Fruit fly (Drosophila melanogaster) whole organism, embryonic: ENCODE results near the gene CG1785.

Experiments
- Asciz ChIP-seq: fragments of 200-800 bp; sonication (Bioruptor generic); optimal IDR thresholded peaks from 2 replicates; lab custom pipeline; 2017; ENCODE audit warnings: missing biosample characterization, mild to moderate bottlenecking, missing genetic modification characterization, missing genetic modification reagents
- Atf6 ChIP-seq: fragments of 200-800 bp; sonication (Bioruptor generic); IDR thresholded peaks from 2 replicates; pipeline ENCODE4 v1.3.6; 2022; ENCODE audit warnings: missing biosample characterization, missing genetic modification characterization
- Awh ChIP-seq: fragments of 200-800 bp; sonication (Bioruptor generic); IDR thresholded peaks from 2 replicates; pipeline ENCODE4, ENCODE4 v1.3.6; 2022; ENCODE audit warnings: missing biosample characterization, missing genetic modification characterization
- Bgb ChIP-seq: fragments of 200-800 bp; sonication (Bioruptor generic); IDR thresholded peaks from 2 replicates; pipeline ENCODE4 v1.3.6; 2022; ENCODE audit warnings: missing biosample characterization, missing genetic modification characterization; ENCODE audit not compliant: partially characterized antibody
- CG10979 ChIP-seq: fragments of 200-800 bp; sonication (Bioruptor generic); optimal IDR thresholded peaks from 2 replicates; lab custom pipeline; 2018; ENCODE audit warnings: missing biosample characterization, mild to moderate bottlenecking, missing genetic modification characterization, moderate library complexity
- CG12299 ChIP-seq: fragments of 200-800 bp; sonication (Bioruptor generic); optimal IDR thresholded peaks from 2 replicates; lab custom pipeline; 2018; ENCODE audit warnings: missing biosample characterization, mild to moderate bottlenecking, missing genetic modification characterization
- CG14710 ChIP-seq: fragments of 200-800 bp; sonication (Bioruptor generic); optimal IDR thresholded peaks from 3 replicates; lab custom pipeline; 2019; ENCODE audit warnings: missing biosample characterization, mild to moderate bottlenecking, missing genetic modification characterization, moderate library complexity
- CG16813 ChIP-seq: fragments of 200-800 bp; sonication (Bioruptor generic); IDR thresholded peaks from 3 replicates; pipeline ENCODE4 v1.3.6; 2022; ENCODE audit warnings: missing biosample characterization, missing genetic modification characterization; ENCODE audit not compliant: partially characterized antibody
- CG18262 ChIP-seq: fragments of 200-800 bp; optimal IDR thresholded peaks from 3 replicates; lab custom pipeline; 2019; ENCODE audit warnings: missing biosample characterization, mild to moderate bottlenecking, missing genetic modification characterization, moderate library complexity
- CG2678 ChIP-seq: fragments of 200-800 bp; sonication (Bioruptor generic); optimal IDR thresholded peaks from 3 replicates; lab custom pipeline; 2019; ENCODE audit warnings: missing biosample characterization, mild to moderate bottlenecking, missing genetic modification characterization, moderate library complexity
- CG31224 ChIP-seq: fragments of 200-800 bp; sonication (Bioruptor generic); IDR thresholded peaks from 2 replicates; pipeline ENCODE4 v1.3.6; 2022; ENCODE audit warnings: missing biosample characterization, missing genetic modification characterization
- CG33557 ChIP-seq: fragments of 200-800 bp; sonication (Bioruptor generic); optimal IDR thresholded peaks from 2 replicates; lab custom pipeline; 2019; ENCODE audit warnings: missing biosample characterization, mild to moderate bottlenecking, missing genetic modification characterization, moderate library complexity
- CG3838 ChIP-seq: fragments of 200-800 bp; sonication (Bioruptor generic); optimal IDR thresholded peaks from 3 replicates; lab custom pipeline; 2016; ENCODE audit warnings: missing biosample characterization, missing genetic modification characterization
- CG4404 ChIP-seq: fragments of 200-800 bp; sonication (Bioruptor generic); IDR thresholded peaks from 2 replicates; pipeline ENCODE4 v1.3.6; 2022; ENCODE audit warnings: missing biosample characterization, missing genetic modification characterization
- CG6254 ChIP-seq: fragments of 200-800 bp; sonication (Bioruptor generic); optimal IDR thresholded peaks from 3 replicates; lab custom pipeline; 2017; ENCODE audit warnings: mild to moderate bottlenecking, missing biosample characterization, missing genetic modification reagents, missing genetic modification characterization
- CG6654 ChIP-seq: fragments of 200-800 bp; sonication (Bioruptor generic); optimal IDR thresholded peaks from 2 replicates; lab custom pipeline; 2017; ENCODE audit warnings: missing biosample characterization, mild to moderate bottlenecking, missing genetic modification characterization
- D19A ChIP-seq: fragments of 200-800 bp; optimal IDR thresholded peaks from 3 replicates; lab custom pipeline; 2019; ENCODE audit warnings: missing biosample characterization, mild to moderate bottlenecking, missing genetic modification characterization, moderate library complexity
- Dip3 ChIP-seq: fragments of 200-800 bp; sonication (Bioruptor generic); optimal IDR thresholded peaks from 3 replicates; lab custom pipeline; 2016; ENCODE audit warnings: missing biosample characterization, missing genetic modification characterization
- Dp ChIP-seq: fragments of 200-800 bp; sonication (Bioruptor generic); optimal IDR thresholded peaks from 2 replicates; lab custom pipeline; 2018; ENCODE audit warnings: missing biosample characterization, mild to moderate bottlenecking, missing genetic modification characterization, moderate library complexity
- Dref ChIP-seq: fragments of 200-800 bp; sonication (Bioruptor generic); IDR thresholded peaks from 2 replicates; pipeline ENCODE4 v1.3.6; 2022; ENCODE audit warnings: missing biosample characterization, missing genetic modification characterization
- Eip74EF ChIP-seq, 2 experiments: fragments of 200-800 bp in 1 of 2; fragments of >200 bp in 1 of 2; sonication (Bioruptor generic) in 1 of 2; optimal IDR thresholded peaks; 2 replicates each; lab custom pipeline; 2017 to 2019; ENCODE audit warnings: missing biosample characterization in 2 of 2, missing genetic modification characterization in 2 of 2, mild to moderate bottlenecking in 1 of 2, moderate library complexity in 1 of 2
- HLH3B ChIP-seq: fragments of 200-800 bp; sonication (Bioruptor generic); IDR thresholded peaks from 2 replicates; pipeline ENCODE4 v1.3.6; 2022; ENCODE audit warnings: missing biosample characterization, missing genetic modification characterization
- Hmx ChIP-seq: fragments of 200-800 bp; sonication (Bioruptor generic); optimal IDR thresholded peaks from 2 replicates; lab custom pipeline; 2016; ENCODE audit warnings: missing biosample characterization, missing genetic modification characterization
- Lpt ChIP-seq: fragments of >200 bp; optimal IDR thresholded peaks from 2 replicates; lab custom pipeline; 2018; ENCODE audit warnings: missing biosample characterization, missing genetic modification characterization
- MTF-1 ChIP-seq: fragments of 200-800 bp; sonication (Bioruptor generic); optimal IDR thresholded peaks from 2 replicates; lab custom pipeline; 2018; ENCODE audit warnings: missing biosample characterization, mild to moderate bottlenecking, missing genetic modification characterization, borderline replicate concordance
- NC2α ChIP-seq: fragments of 200-800 bp; sonication (Bioruptor generic); optimal IDR thresholded peaks from 2 replicates; lab custom pipeline; 2016; ENCODE audit warnings: missing biosample characterization, missing genetic modification characterization
- Neu2 ChIP-seq: fragments of 200-800 bp; sonication (Bioruptor generic); optimal IDR thresholded peaks from 3 replicates; lab custom pipeline; 2016; ENCODE audit warnings: missing biosample characterization, missing genetic modification characterization, borderline replicate concordance
- Side ChIP-seq: fragments of 200-800 bp; sonication (Bioruptor generic); optimal IDR thresholded peaks from 2 replicates; lab custom pipeline; 2016; ENCODE audit warnings: missing biosample characterization, missing genetic modification characterization
- Sin3A ChIP-seq: fragments of >200 bp; optimal IDR thresholded peaks from 2 replicates; lab custom pipeline; 2018
- Sox102F ChIP-seq: fragments of 200-800 bp; sonication (Bioruptor generic); optimal IDR thresholded peaks from 2 replicates; lab custom pipeline; 2018; ENCODE audit warnings: missing biosample characterization, mild to moderate bottlenecking, missing genetic modification characterization, moderate library complexity
- Sry-β ChIP-seq: fragments of 200-800 bp; sonication (Bioruptor generic); optimal IDR thresholded peaks from 2 replicates; lab custom pipeline; 2018; ENCODE audit warnings: missing biosample characterization, mild to moderate bottlenecking, missing genetic modification characterization, moderate library complexity
- Trl ChIP-seq, 3 experiments: fragments of >200 bp in 2 of 3; fragments of 200-800 bp in 1 of 3; sonication (Bioruptor generic) in 1 of 3; optimal IDR thresholded peaks; 2 replicates in 1 of 3; 3 replicates in 2 of 3; lab custom pipeline; 2016 to 2017; ENCODE audit warnings: missing biosample characterization in 1 of 3, missing genetic modification characterization in 1 of 3
- abd-A ChIP-seq: fragments of 200-800 bp; sonication (Bioruptor generic); optimal IDR thresholded peaks from 3 replicates; lab custom pipeline; 2019; ENCODE audit warnings: missing biosample characterization, mild to moderate bottlenecking, missing genetic modification characterization, moderate library complexity
- br ChIP-seq: fragments of >200 bp; optimal IDR thresholded peaks from 2 replicates; lab custom pipeline; 2017
- btn ChIP-seq: fragments of 200-800 bp; sonication (Bioruptor generic); optimal IDR thresholded peaks from 2 replicates; lab custom pipeline; 2016; ENCODE audit warnings: missing biosample characterization, missing genetic modification characterization
- chm ChIP-seq: fragments of 200-800 bp; sonication (Bioruptor generic); IDR thresholded peaks from 2 replicates; pipeline ENCODE4 v1.3.6; 2022; ENCODE audit warnings: missing biosample characterization, missing genetic modification characterization
- dysf ChIP-seq: fragments of 200-800 bp; sonication (Bioruptor generic); IDR thresholded peaks from 3 replicates; pipeline ENCODE4 v1.3.6; 2022; ENCODE audit warnings: missing biosample characterization, missing genetic modification characterization
- gcm2 ChIP-seq: fragments of 200-800 bp; sonication (Bioruptor generic); optimal IDR thresholded peaks from 2 replicates; lab custom pipeline; 2016; ENCODE audit warnings: missing biosample characterization, missing genetic modification characterization
- gsb ChIP-seq: fragments of 200-800 bp; sonication (Bioruptor generic); IDR thresholded peaks from 2 replicates; pipeline ENCODE4 v1.3.6; 2022; ENCODE audit warnings: missing biosample characterization, missing genetic modification characterization
- kah ChIP-seq: fragments of 200-800 bp; sonication (Bioruptor generic); optimal IDR thresholded peaks from 2 replicates; lab custom pipeline; 2018; ENCODE audit warnings: missing biosample characterization, mild to moderate bottlenecking, missing genetic modification characterization
- nerfin-1 ChIP-seq: fragments of 200-800 bp; sonication (Bioruptor generic); optimal IDR thresholded peaks from 3 replicates; lab custom pipeline; 2019; ENCODE audit warnings: missing biosample characterization, mild to moderate bottlenecking, missing genetic modification characterization, moderate library complexity
- nerfin-2 ChIP-seq: fragments of 200-800 bp; sonication (Bioruptor generic); IDR thresholded peaks from 2 replicates; pipeline ENCODE4 v1.3.6; 2022; ENCODE audit warnings: missing biosample characterization, missing genetic modification characterization; ENCODE audit not compliant: partially characterized antibody
- ro ChIP-seq: fragments of 200-800 bp; sonication (Bioruptor generic); IDR thresholded peaks from 2 replicates; pipeline ENCODE4 v1.3.6; 2022; ENCODE audit warnings: missing biosample characterization, missing genetic modification characterization
- run ChIP-seq: fragments of 200-800 bp; sonication (Bioruptor generic); optimal IDR thresholded peaks from 3 replicates; lab custom pipeline; 2018; ENCODE audit warnings: missing biosample characterization, mild to moderate bottlenecking, missing genetic modification characterization
- sc ChIP-seq, 3 experiments: fragments of >200 bp in 2 of 3; fragments of 200-800 bp in 1 of 3; sonication (Bioruptor generic) in 1 of 3; optimal IDR thresholded peaks; 2 replicates in 2 of 3; 3 replicates in 1 of 3; lab custom pipeline; 2017; ENCODE audit warnings: mild to moderate bottlenecking in 1 of 3, missing biosample characterization in 1 of 3, missing genetic modification characterization in 1 of 3, missing genetic modification reagents in 1 of 3
- sens ChIP-seq: fragments of 200-800 bp; sonication (Bioruptor generic); peaks from one replicate; lab custom pipeline; 2016; ENCODE audit warnings: missing biosample characterization, missing genetic modification characterization
- seq ChIP-seq: fragments of 200-800 bp; sonication (Bioruptor generic); IDR thresholded peaks from 2 replicates; pipeline ENCODE4 v1.3.6; 2022; ENCODE audit warnings: missing biosample characterization, missing genetic modification characterization
- sisA ChIP-seq: fragments of 200-800 bp; sonication (Bioruptor generic); IDR thresholded peaks from 2 replicates; pipeline ENCODE4 v1.3.6; 2022; ENCODE audit warnings: missing biosample characterization, missing genetic modification characterization
- slp2 ChIP-seq: fragments of 200-800 bp; sonication (Bioruptor generic); optimal IDR thresholded peaks from 2 replicates; lab custom pipeline; 2016; ENCODE audit warnings: missing biosample characterization, missing genetic modification characterization
- sob ChIP-seq: fragments of 200-800 bp; sonication (Bioruptor generic); IDR thresholded peaks from 2 replicates; pipeline ENCODE4 v1.3.6; 2022; ENCODE audit warnings: missing biosample characterization, missing genetic modification characterization
- usp ChIP-seq: fragments of >200 bp; optimal IDR thresholded peaks from 2 replicates; lab custom pipeline; 2017; ENCODE audit warnings: missing biosample characterization, missing genetic modification characterization

CG1785 gene

DNA sequence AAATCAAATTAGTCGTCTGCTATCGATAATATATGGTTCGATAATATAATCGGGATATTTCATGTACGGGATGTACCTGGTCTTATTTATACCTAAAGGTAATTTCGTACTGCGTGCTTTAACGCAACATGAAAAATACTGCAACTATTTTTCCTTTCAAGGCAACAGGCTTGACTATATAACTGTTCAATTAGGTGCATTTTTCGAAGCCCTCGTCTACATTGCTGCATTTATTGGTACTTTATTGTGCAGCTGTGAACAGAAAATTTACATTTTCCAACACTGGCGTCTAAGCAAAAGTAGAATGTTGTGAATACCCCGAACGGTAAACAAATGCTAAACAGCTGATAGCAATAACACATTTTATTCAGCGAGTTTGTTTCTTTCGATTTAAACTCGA is 24.7 kb upstream of the CG1785 start, which contains the start of the genes Ppt1 and Ogg1 (continued):
- TF ChIP-seq Side (GFP tag; lab: Kevin White, UChicago) (peak; percentile 67), sens (peak; percentile 92), nerfin-2 (GFP tag; lab: Robert Waterston, UW) (no peak), CG3838 (GFP tag; lab: Kevin White, UChicago) (no peak), CG2678 (tag; lab: Kevin White, UChicago) (peak; percentile 58), slp2 (GFP tag; lab: Kevin White, UChicago) (peak; percentile 9), Trl (optimal IDR thresholded peaks at IDR 0.05; lab: Kevin White, UChicago) (no peak), Trl (GFP tag; optimal IDR thresholded peaks at IDR 0.05; lab: Kevin White, UChicago) (peak; percentile 71), seq (GFP tag; lab: Robert Waterston, UW) (no peak), run (no peak), ro (GFP tag; lab: Robert Waterston, UW) (no peak), Asciz (GFP tag; lab: Kevin White, UChicago) (no peak), CG18262 (tag; lab: Kevin White, UChicago) (peak; percentile 34), gsb (GFP tag; lab: Robert Waterston, UW) (no peak), Neu2 (GFP tag; lab: Kevin White, UChicago) (no peak), MTF-1 (no peak), br (lab: Kevin White, UChicago) (no peak), CG4404 (GFP tag; lab: Robert Waterston, UW) (no peak), Sin3A (peak; percentile 36), HLH3B (GFP tag; lab: Robert Waterston, UW) (peak; percentile 33; the same call in 1 of the 2 replicates), gcm2 (GFP tag; lab: Kevin White, UChicago) (no peak), CG6254 (GFP tag; lab: Kevin White, UChicago) (no peak), Eip74EF (GFP tag; optimal IDR thresholded peaks at IDR 0.05; lab: Kevin White, UChicago) (no peak), Dref (GFP tag; lab: Robert Waterston, UW) (no peak; the same call in none of the 2 replicates), D19A (tag; lab: Kevin White, UChicago) (peak; percentile 7), CG33557 (GFP tag; lab: Kevin White, UChicago) (peak; percentile 23), Lpt (no peak), CG12299 (tag; lab: Kevin White, UChicago) (peak; percentile 42), btn (GFP tag; lab: Kevin White, UChicago) (no peak), Bgb (peak; percentile 41), Dp (peak; percentile 41), nerfin-1 (tag; lab: Kevin White, UChicago) (peak; percentile 40), dysf (no peak; the same call in 1 of the 3 replicates), Dip3 (peak; percentile 47), CG31224 (GFP tag; lab: Robert Waterston, UW) (no peak), Atf6 (no peak), Sry-β (GFP tag; lab: Kevin White, UChicago) (no peak), CG6654 (GFP tag; lab: Kevin White, UChicago) (no peak), Hmx (GFP tag; lab: Kevin White, UChicago) (no peak), Sox102F (GFP tag; lab: Kevin White, UChicago) (peak; percentile 39), Awh (GFP tag; lab: Robert Waterston, UW) (no peak), abd-A (tag; lab: Kevin White, UChicago) (no peak), CG16813 (GFP tag; lab: Robert Waterston, UW) (no peak; the same call in 2 of the 3 replicates), CG14710 (tag; lab: Kevin White, UChicago) (peak; percentile 67), NC2α (no peak), sob (GFP tag; lab: Robert Waterston, UW) (peak; percentile 42), chm (GFP tag; lab: Robert Waterston, UW) (no peak), sc (optimal IDR thresholded peaks at IDR 0.05; lab: Kevin White, UChicago) (no peak), sc (GFP tag; optimal IDR thresholded peaks at IDR 0.05; lab: Kevin White, UChicago) (no peak), usp (GFP tag; lab: Kevin White, UChicago) (no peak), sisA (GFP tag; lab: Robert Waterston, UW) (no peak; the same call in 1 of the 2 replicates), kah (GFP tag; lab: Kevin White, UChicago) (no peak), CG10979 (tag; lab: Kevin White, UChicago) (peak; percentile 43)
